Fruit fly (Drosophila melanogaster): ENCODE results near the gene twr.

Gene twr

DNA sequence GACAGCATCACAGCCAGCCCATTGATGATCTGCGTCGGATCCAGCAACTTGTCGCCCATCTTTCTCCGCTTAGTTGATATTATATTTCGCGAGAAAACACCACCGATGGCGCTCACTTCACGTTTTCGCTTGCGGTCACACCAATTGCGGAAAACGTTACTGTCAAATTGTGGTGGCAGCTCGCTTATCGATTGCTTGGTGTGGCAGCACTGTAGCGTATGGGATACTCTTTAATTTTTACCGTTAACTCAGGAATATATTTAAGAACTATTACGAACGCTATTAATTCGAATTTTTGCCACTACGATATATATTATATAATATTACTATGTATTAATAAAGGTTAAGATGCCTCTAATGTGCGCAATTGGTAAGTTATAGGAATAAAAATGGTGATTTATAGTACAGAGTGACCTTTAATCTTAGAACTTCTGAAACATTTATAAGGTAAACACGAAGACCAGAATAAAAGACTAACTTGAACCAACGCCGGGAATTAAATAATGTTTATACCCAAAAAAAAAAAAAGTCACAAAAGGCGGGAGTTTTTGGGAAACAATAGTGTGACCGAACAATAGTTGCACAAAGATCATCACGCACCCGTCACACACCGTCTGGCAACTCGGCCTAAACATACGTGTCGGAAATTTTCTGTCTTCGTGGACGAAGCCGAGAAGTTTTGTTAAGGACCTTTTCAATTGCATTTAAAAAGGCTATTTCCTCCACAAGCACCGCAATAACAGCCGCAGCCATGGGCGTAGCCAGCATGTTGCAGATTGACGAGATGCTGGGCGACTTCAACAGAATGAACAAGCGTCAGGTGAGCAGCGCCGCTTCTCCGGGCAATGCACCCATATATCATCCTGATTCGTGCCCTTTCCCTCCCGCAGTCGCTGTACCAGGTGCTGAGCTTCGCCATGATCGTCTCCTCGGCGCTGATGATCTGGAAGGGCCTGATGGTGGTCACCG, at the start of gene twr, which contains the start of gene CG1307:
TSS of gene twr (plus strand) at position 605 of the 969 bp plus-strand sequence.
TSS of gene CG1307 (minus strand) at position 165 of the 969 bp plus-strand sequence.
- TF ChIP-seq achi (GFP tag; optimal IDR thresholded peaks at IDR 0.05) (peak; percentile 96), CG8119 (GFP tag; IDR thresholded peaks at IDR 0.05) (peak; percentile 21; the same call in 1 of the 3 replicates), topi (GFP tag; optimal IDR thresholded peaks at IDR 0.05) (no peak), CG15336 (GFP tag; IDR thresholded peaks at IDR 0.05) (0 out of 2 replicates have a peak, but pooled peaks have one; percentile 42), CG3032 (tag; optimal IDR thresholded peaks at IDR 0.05) (peak; percentile 2), esn (GFP tag; optimal IDR thresholded peaks at IDR 0.05) (peak; percentile 13), eg (GFP tag; IDR thresholded peaks at IDR 0.05) (peak; percentile 59; the same call in 2 of the 3 replicates), CG6276 (GFP tag; optimal IDR thresholded peaks at IDR 0.05) (no peak)

dm6 chr3R:6608814-6609213, 48.9 kb upstream of the twr start, which contains the start of gene glob2:
Gene glob2 (minus strand): TSS chr3R:6608914.
- TF ChIP-seq ss (GFP tag; optimal IDR thresholded peaks at IDR 0.05) (no peak), CG4318 (GFP tag; optimal IDR thresholded peaks at IDR 0.05) (no peak), dsx (GFP tag; optimal IDR thresholded peaks at IDR 0.05; ENCODE audit: poor library complexity, severe bottlenecking) (no peak), fd85E (GFP tag; optimal IDR thresholded peaks at IDR 0.05) (no peak), Smox (GFP tag; optimal IDR thresholded peaks at IDR 0.05) (no peak), Gug (GFP tag; IDR thresholded peaks at IDR 0.05) (no peak), CG15336 (GFP tag; IDR thresholded peaks at IDR 0.05) (no peak), achi (GFP tag; optimal IDR thresholded peaks at IDR 0.05) (no peak), CG3919 (GFP tag; optimal IDR thresholded peaks at IDR 0.05) (no peak), CG34406 (GFP tag; optimal IDR thresholded peaks at IDR 0.05) (no peak), CG6792 (GFP tag; optimal IDR thresholded peaks at IDR 0.05) (no peak), Eip93F (GFP tag; optimal IDR thresholded peaks at IDR 0.05) (no peak), CG7368 (GFP tag; optimal IDR thresholded peaks at IDR 0.05) (no peak), CG11902 (GFP tag; optimal IDR thresholded peaks at IDR 0.05) (no peak), CG6163 (GFP tag; IDR thresholded peaks at IDR 0.05) (no peak), CG11762 (GFP tag; optimal IDR thresholded peaks at IDR 0.05; ENCODE audit: insufficient read depth) (no peak), CG6854 (GFP tag; optimal IDR thresholded peaks at IDR 0.05) (no peak), Ets96B (tag; optimal IDR thresholded peaks at IDR 0.05) (no peak), Sox14 (GFP tag; optimal IDR thresholded peaks at IDR 0.05) (no peak), CG31627 (GFP tag; optimal IDR thresholded peaks at IDR 0.05) (no peak)

DNA sequence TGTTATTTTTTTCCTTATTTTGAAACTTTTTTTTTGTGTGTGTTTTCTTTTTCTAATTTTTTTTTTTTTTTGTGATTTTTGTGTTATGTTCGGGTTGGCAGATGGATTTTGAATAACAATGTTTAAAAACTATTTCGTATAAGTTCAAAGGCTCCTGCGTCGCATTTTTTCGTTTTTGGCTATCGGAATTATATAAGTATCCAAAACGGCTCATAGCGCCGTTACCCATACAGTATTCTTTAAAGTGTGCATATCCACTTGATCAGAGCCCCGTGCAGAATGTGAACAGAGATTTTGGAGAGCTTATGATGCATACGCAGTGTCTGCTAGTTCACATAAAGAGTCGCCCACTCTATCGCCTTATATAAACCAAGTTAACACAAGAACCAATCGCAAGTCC, 29.9 kb upstream of the twr start, which contains the start of gene sowi:
TSS of gene sowi (minus strand) at position 101 of the 400 bp plus-strand sequence.
- TF ChIP-seq CG31627 (GFP tag; optimal IDR thresholded peaks at IDR 0.05) (no peak), OdsH (GFP tag; optimal IDR thresholded peaks at IDR 0.05) (no peak)

dm6 chr3R:6629221-6629620, 28.5 kb upstream of the twr start, which contains the start of gene CG15177:
Gene CG15177 (minus strand): TSS chr3R:6629321.
- no peak for TF ChIP-seq CG8632 (GFP tag; optimal IDR thresholded peaks at IDR 0.05)
- no peak for TF ChIP-seq CG10631 (GFP tag; optimal IDR thresholded peaks at IDR 0.05)
- no peak for TF ChIP-seq esn (GFP tag; optimal IDR thresholded peaks at IDR 0.05)
- TF ChIP-seq CG6854 (GFP tag; optimal IDR thresholded peaks at IDR 0.05), result no peak
- no peak for TF ChIP-seq CG4318 (GFP tag; optimal IDR thresholded peaks at IDR 0.05)
- no peak for TF ChIP-seq spab (GFP tag; optimal IDR thresholded peaks at IDR 0.05)
- no peak for TF ChIP-seq Ets96B (tag; optimal IDR thresholded peaks at IDR 0.05)
- TF ChIP-seq CG7368 (GFP tag; optimal IDR thresholded peaks at IDR 0.05), result no peak
- no peak for TF ChIP-seq Smox (GFP tag; optimal IDR thresholded peaks at IDR 0.05)
- TF ChIP-seq Hr4 (GFP tag; optimal IDR thresholded peaks at IDR 0.05), result no peak
- TF ChIP-seq CG1621 (tag; optimal IDR thresholded peaks at IDR 0.05), result no peak

All from whole organism, prepupa.